Fruit fly (Drosophila melanogaster): ENCODE data around the gene CG14073.

The CG14073 gene

dm6 chr3L:18819887-18820637, 413 bp downstream of the CG14073 start (continued):
- no peak for TF ChIP-seq B-H1 (GFP tag; IDR thresholded peaks at IDR 0.05)
- TF ChIP-seq chn (GFP tag; optimal IDR thresholded peaks at IDR 0.05) = no peak
- TF ChIP-seq CG8478 (optimal IDR thresholded peaks at IDR 0.05) = no peak
- peak; percentile 97 for TF ChIP-seq CG4360 (GFP tag; IDR thresholded peaks at IDR 0.05)
- TF ChIP-seq grn (GFP tag; optimal IDR thresholded peaks at IDR 0.05) = no peak
- TF ChIP-seq wor (GFP tag; IDR thresholded peaks at IDR 0.05) = no peak
- TF ChIP-seq z (GFP tag; IDR thresholded peaks at IDR 0.05) = no peak
- no peak for TF ChIP-seq Kr (GFP tag; optimal IDR thresholded peaks at IDR 0.05)
- 0 out of 2 replicates have a peak, but pooled peaks have one; percentile 28 for TF ChIP-seq crol (GFP tag; IDR thresholded peaks at IDR 0.05)
- no peak for TF ChIP-seq CG9932 (GFP tag; IDR thresholded peaks at IDR 0.05)
- TF ChIP-seq ems (GFP tag; optimal IDR thresholded peaks at IDR 0.05) = no peak
- no peak for TF ChIP-seq HLH4C (GFP tag; IDR thresholded peaks at IDR 0.05; ENCODE audit: partially characterized antibody)
- TF ChIP-seq CG10654 (GFP tag; optimal IDR thresholded peaks at IDR 0.05) = no peak
- TF ChIP-seq org-1 (GFP tag; optimal IDR thresholded peaks at IDR 0.05) = no peak
- TF ChIP-seq otp (GFP tag; IDR thresholded peaks at IDR 0.05) = no peak
- no peak for TF ChIP-seq onecut (GFP tag; IDR thresholded peaks at IDR 0.05)
- no peak for TF ChIP-seq CG16779 (GFP tag; IDR thresholded peaks at IDR 0.05)
- no peak for TF ChIP-seq CG2889 (GFP tag; IDR thresholded peaks at IDR 0.05)
- peak; percentile 20 to 58 for TF ChIP-seq Trl (optimal IDR thresholded peaks at IDR 0.05)
- no peak for TF ChIP-seq Trl (GFP tag; optimal IDR thresholded peaks at IDR 0.05)
- TF ChIP-seq Dip2 (GFP tag; IDR thresholded peaks at IDR 0.05) = no peak
- TF ChIP-seq CG12236 (GFP tag; optimal IDR thresholded peaks at IDR 0.05) = no peak
- TF ChIP-seq Hmx (GFP tag; optimal IDR thresholded peaks at IDR 0.05) = no peak
- TF ChIP-seq CG8924 (tag; optimal IDR thresholded peaks at IDR 0.05) = peak; percentile 82
- TF ChIP-seq NK7.1 (GFP tag; optimal IDR thresholded peaks at IDR 0.05) = no peak
- 0 out of 2 replicates have a peak, but pooled peaks have one; percentile 13 for TF ChIP-seq CG13287 (GFP tag; IDR thresholded peaks at IDR 0.05; ENCODE audit: partially characterized antibody)
- TF ChIP-seq CG17186 (GFP tag; optimal IDR thresholded peaks at IDR 0.05) = no peak
- no peak for TF ChIP-seq E2f1 (GFP tag; IDR thresholded peaks at IDR 0.05)
- no peak for TF ChIP-seq ash1 (GFP tag; optimal IDR thresholded peaks at IDR 0.05)
- TF ChIP-seq CG12769 (tag; optimal IDR thresholded peaks at IDR 0.05) = peak; percentile 24
- TF ChIP-seq dmrt11E (tag; optimal IDR thresholded peaks at IDR 0.05) = no peak
- no peak for TF ChIP-seq Side (GFP tag; optimal IDR thresholded peaks at IDR 0.05)
- no peak for TF ChIP-seq CG14441 (GFP tag; IDR thresholded peaks at IDR 0.05)
- no peak for TF ChIP-seq CG3281 (GFP tag; optimal IDR thresholded peaks at IDR 0.05)
- no peak for TF ChIP-seq CG6683 (GFP tag; optimal IDR thresholded peaks at IDR 0.05)
- no peak for TF ChIP-seq CG11247 (GFP tag; IDR thresholded peaks at IDR 0.05)
- no peak for TF ChIP-seq pho (GFP tag; optimal IDR thresholded peaks at IDR 0.05)
- no peak for TF ChIP-seq CG11093 (GFP tag; IDR thresholded peaks at IDR 0.05)
- TF ChIP-seq BEAF-32 (GFP tag; optimal IDR thresholded peaks at IDR 0.05) = no peak
- no peak for TF ChIP-seq Chrac-16 (GFP tag; optimal IDR thresholded peaks at IDR 0.05)
- peak; percentile 50 for TF ChIP-seq Drgx (GFP tag; IDR thresholded peaks at IDR 0.05)
- TF ChIP-seq CG1529 (GFP tag; optimal IDR thresholded peaks at IDR 0.05) = peak; percentile 2
- TF ChIP-seq ftz-f1 (GFP tag; optimal IDR thresholded peaks at IDR 0.05) = peak; percentile 99
- peak; percentile 51; the same call in 1 of the 2 replicates for TF ChIP-seq chm (GFP tag; IDR thresholded peaks at IDR 0.05)
- no peak for TF ChIP-seq nerfin-1 (tag; optimal IDR thresholded peaks at IDR 0.05)
- no peak for TF ChIP-seq Hr51 (GFP tag; optimal IDR thresholded peaks at IDR 0.05)
- no peak for TF ChIP-seq az2 (GFP tag; optimal IDR thresholded peaks at IDR 0.05)
- TF ChIP-seq abd-A (tag; optimal IDR thresholded peaks at IDR 0.05) = peak; percentile 32
- TF ChIP-seq yki (optimal IDR thresholded peaks at IDR 0.05) = no peak
- peak; percentile 29; the same call in 1 of the 2 replicates for TF ChIP-seq vvl (GFP tag; IDR thresholded peaks at IDR 0.05)
- TF ChIP-seq Usf (GFP tag; optimal IDR thresholded peaks at IDR 0.05) = no peak
- no peak for TF ChIP-seq btn (GFP tag; optimal IDR thresholded peaks at IDR 0.05)

All from whole organism, embryonic.